Worm (Caenorhabditis elegans) whole organism, late embryonic: ENCODE data around the gene ung-1.

Source experiments
- K09A11.1 ChIP-seq: sonication (generic microtip); optimal IDR thresholded peaks from 2 replicates; lab custom pipeline; 2017; ENCODE audit warnings: antibody characterized with exemption, mild to moderate bottlenecking, missing genetic modification characterization, missing compliant biosample characterization; ENCODE audit not compliant: insufficient read depth
- ahr-1 ChIP-seq: sonication (generic microtip); optimal IDR thresholded peaks from 2 replicates; lab custom pipeline; 2016; ENCODE audit warnings: missing genetic modification characterization, missing compliant biosample characterization
- ceh-14 ChIP-seq: sonication (generic microtip); optimal IDR thresholded peaks from 2 replicates; lab custom pipeline; 2016; ENCODE audit warnings: missing genotype, missing genetic modification characterization, missing compliant biosample characterization
- ceh-18 ChIP-seq: sonication (generic microtip); optimal IDR thresholded peaks from 2 replicates; lab custom pipeline; 2016; ENCODE audit warnings: missing genetic modification characterization, missing compliant biosample characterization
- ceh-19 ChIP-seq: fragments of 200-800 bp; sonication (Bioruptor generic); optimal IDR thresholded peaks from 2 replicates; lab custom pipeline; 2018; ENCODE audit warnings: mild to moderate bottlenecking, missing genetic modification characterization, missing compliant biosample characterization
- ceh-22 ChIP-seq: sonication (generic microtip); optimal IDR thresholded peaks from 2 replicates; lab custom pipeline; 2017; ENCODE audit warnings: missing biosample characterization, missing genetic modification characterization
- ceh-30 ChIP-seq: fragments of 150-350 bp; optimal IDR thresholded peaks from 2 replicates; lab custom pipeline; 2014; ENCODE audit warnings: missing biosample characterization, missing genetic modification characterization
- ceh-31 ChIP-seq: sonication (generic microtip); optimal IDR thresholded peaks from 2 replicates; lab custom pipeline; 2016; ENCODE audit warnings: missing genetic modification characterization, missing compliant biosample characterization
- ceh-34 ChIP-seq: sonication (generic microtip); optimal IDR thresholded peaks from 2 replicates; lab custom pipeline; 2016; ENCODE audit warnings: mild to moderate bottlenecking, missing genetic modification characterization, missing compliant biosample characterization
- ceh-48 ChIP-seq: sonication (generic microtip); optimal IDR thresholded peaks from 2 replicates; lab custom pipeline; 2016; ENCODE audit warnings: missing genetic modification characterization, inconsistent platforms, missing compliant biosample characterization
- che-1 ChIP-seq: sonication (generic microtip); optimal IDR thresholded peaks from 2 replicates; lab custom pipeline; 2016; ENCODE audit warnings: mild to moderate bottlenecking, missing genetic modification characterization, missing compliant biosample characterization
- dmd-4 ChIP-seq: sonication (generic microtip); optimal IDR thresholded peaks from 2 replicates; lab custom pipeline; 2016; ENCODE audit warnings: borderline replicate concordance, missing genetic modification characterization, missing compliant biosample characterization
- dve-1 ChIP-seq: sonication (generic microtip); optimal IDR thresholded peaks from 2 replicates; lab custom pipeline; 2017; ENCODE audit warnings: antibody characterized with exemption, mild to moderate bottlenecking, missing genetic modification characterization, missing compliant biosample characterization
- elt-2 ChIP-seq: sonication (generic microtip); optimal IDR thresholded peaks from 2 replicates; lab custom pipeline; 2016; ENCODE audit warnings: missing genetic modification reagents, missing genetic modification characterization, missing compliant biosample characterization
- elt-4 ChIP-seq: sonication (generic microtip); optimal IDR thresholded peaks from 2 replicates; lab custom pipeline; 2016; ENCODE audit warnings: missing genetic modification characterization, missing compliant biosample characterization
- eyg-1 ChIP-seq: sonication (generic microtip); optimal IDR thresholded peaks from 2 replicates; lab custom pipeline; 2016; ENCODE audit warnings: missing genotype, missing genetic modification characterization, missing compliant biosample characterization
- fax-1 ChIP-seq: sonication (generic microtip); optimal IDR thresholded peaks from 2 replicates; lab custom pipeline; 2016; ENCODE audit warnings: missing genotype, missing genetic modification characterization, missing compliant biosample characterization
- hlh-13 ChIP-seq: fragments of 200-800 bp; sonication (Bioruptor generic); optimal IDR thresholded peaks from 2 replicates; lab custom pipeline; 2018; ENCODE audit warnings: mild to moderate bottlenecking, missing genetic modification characterization, missing compliant biosample characterization
- hlh-30 ChIP-seq: sonication (generic microtip); optimal IDR thresholded peaks from 2 replicates; lab custom pipeline; 2017; ENCODE audit warnings: antibody characterized with exemption, missing genetic modification characterization, missing compliant biosample characterization; ENCODE audit not compliant: insufficient read depth
- hlh-6 ChIP-seq: sonication (generic microtip); optimal IDR thresholded peaks from 2 replicates; lab custom pipeline; 2016; ENCODE audit warnings: missing genotype, missing genetic modification characterization, missing compliant biosample characterization
- hlh-8 ChIP-seq: sonication (generic microtip); optimal IDR thresholded peaks from 2 replicates; lab custom pipeline; 2016; ENCODE audit warnings: missing genotype, missing genetic modification characterization, missing compliant biosample characterization
- lin-11 ChIP-seq: fragments of 200-800 bp; sonication (Bioruptor generic); optimal IDR thresholded peaks from 2 replicates; lab custom pipeline; 2018; ENCODE audit warnings: mild to moderate bottlenecking, missing genetic modification characterization, missing compliant biosample characterization
- nfya-1 ChIP-seq: sonication (generic microtip); optimal IDR thresholded peaks from 2 replicates; lab custom pipeline; 2017; ENCODE audit warnings: missing genetic modification characterization, mild to moderate bottlenecking, missing compliant biosample characterization, antibody characterized with exemption, moderate library complexity
- nhr-232 ChIP-seq: sonication (generic microtip); optimal IDR thresholded peaks from 2 replicates; lab custom pipeline; 2016; ENCODE audit warnings: missing genetic modification characterization, missing compliant biosample characterization
- npax-4 ChIP-seq: sonication (generic microtip); optimal IDR thresholded peaks from 2 replicates; lab custom pipeline; 2016; ENCODE audit warnings: missing genetic modification characterization, missing compliant biosample characterization
- pax-1 ChIP-seq: fragments of 150-350 bp; optimal IDR thresholded peaks from 2 replicates; lab custom pipeline; 2014; ENCODE audit warnings: missing biosample characterization, missing genetic modification characterization
- pha-2 ChIP-seq: sonication (generic microtip); optimal IDR thresholded peaks from 2 replicates; lab custom pipeline; 2017; ENCODE audit warnings: mild to moderate bottlenecking, missing genetic modification characterization, missing compliant biosample characterization
- pha-4 ChIP-seq: fragments of 150-350 bp; optimal IDR thresholded peaks from 2 replicates; lab custom pipeline; 2018; ENCODE audit warnings: missing biosample characterization, missing genetic modification reagents, missing genetic modification characterization
- sdc-2 ChIP-seq: sonication (generic microtip); optimal IDR thresholded peaks from 2 replicates; lab custom pipeline; 2016; ENCODE audit warnings: missing genotype, missing genetic modification characterization, missing compliant biosample characterization
- sox-2 ChIP-seq: fragments of 200-800 bp; sonication (Bioruptor generic); IDR thresholded peaks from 2 replicates; pipeline ENCODE4 v1.3.6; 2022; ENCODE audit warnings: missing genetic modification reagents, missing genetic modification characterization, missing compliant biosample characterization
- sox-4 ChIP-seq: sonication (generic microtip); optimal IDR thresholded peaks from 2 replicates; lab custom pipeline; 2017; ENCODE audit warnings: mild to moderate bottlenecking, missing genetic modification characterization, inconsistent platforms, missing compliant biosample characterization
- tbx-2 ChIP-seq: sonication (generic microtip); optimal IDR thresholded peaks from 2 replicates; lab custom pipeline; 2016; ENCODE audit warnings: missing genetic modification characterization, missing compliant biosample characterization
- tbx-7 ChIP-seq: sonication (generic microtip); optimal IDR thresholded peaks from 2 replicates; lab custom pipeline; 2016; ENCODE audit warnings: missing genotype, missing genetic modification characterization, missing compliant biosample characterization
- ttx-3 ChIP-seq: sonication (generic microtip); optimal IDR thresholded peaks from 2 replicates; lab custom pipeline; 2016; ENCODE audit warnings: missing genetic modification reagents, missing genetic modification characterization, missing compliant biosample characterization
- unc-3 ChIP-seq, 2 experiments: fragments of 200-800 bp in 1 of 2; sonication (Bioruptor generic) in 1 of 2; sonication (generic microtip) in 1 of 2; conservative IDR thresholded peaks in 1 of 2; optimal IDR thresholded peaks in 1 of 2; 2 replicates each; pipeline versions ENCODE4 v1.3.6 to Lab custom; 2016 to 2022; ENCODE audit warnings: missing compliant biosample characterization in 2 of 2, missing genetic modification characterization in 2 of 2, missing genetic modification reagents in 1 of 2
- unc-42 ChIP-seq: sonication (generic microtip); optimal IDR thresholded peaks from 2 replicates; lab custom pipeline; 2016; ENCODE audit warnings: missing genotype, missing genetic modification characterization, missing compliant biosample characterization
- unc-55 ChIP-seq: sonication (generic microtip); optimal IDR thresholded peaks from 2 replicates; lab custom pipeline; 2017; ENCODE audit warnings: missing biosample characterization, missing genetic modification reagents, missing genetic modification characterization
- unc-86 ChIP-seq: sonication (generic microtip); optimal IDR thresholded peaks from 2 replicates; lab custom pipeline; 2016; ENCODE audit warnings: missing genetic modification characterization, missing compliant biosample characterization
- ztf-16 ChIP-seq: sonication (generic microtip); optimal IDR thresholded peaks from 2 replicates; lab custom pipeline; 2017; ENCODE audit warnings: missing genetic modification characterization, missing compliant biosample characterization

The ung-1 gene

DNA sequence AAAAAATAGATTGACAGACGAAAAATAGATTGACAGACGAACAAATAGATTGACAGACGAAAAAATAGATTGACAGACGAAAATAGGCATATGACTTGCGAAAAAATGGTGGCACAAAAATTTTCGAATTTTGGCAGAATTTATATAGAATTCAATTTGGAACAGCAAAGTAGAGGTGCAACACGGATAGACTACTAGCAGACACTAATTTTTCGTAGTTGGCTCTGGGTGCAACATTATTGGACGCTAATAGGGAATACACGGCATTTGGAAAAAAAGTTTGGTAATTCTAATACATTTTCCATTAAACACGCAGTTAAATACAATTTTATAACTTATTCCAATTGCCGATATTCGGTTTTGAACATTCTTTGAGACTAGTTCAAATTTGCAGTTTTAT lies 35.4 kb upstream of the ung-1 start:
- TF ChIP-seq ceh-48 (no peak), lin-11 (tag; lab: Kevin White, UChicago) (no peak), sdc-2 (tag; lab: Kevin White, UChicago) (no peak), unc-3 (GFP tag; conservative IDR thresholded peaks at IDR 0.05; lab: Robert Waterston, UW) (no peak), unc-3 (tag; optimal IDR thresholded peaks at IDR 0.05; lab: Kevin White, UChicago) (no peak), ceh-34 (no peak), pax-1 (tag; lab: Kevin White, UChicago) (no peak), unc-86 (no peak), hlh-30 (tag; lab: Kevin White, UChicago) (no peak), che-1 (tag; lab: Kevin White, UChicago) (no peak), tbx-2 (tag; lab: Kevin White, UChicago) (no peak), npax-4 (tag; lab: Kevin White, UChicago) (no peak), pha-2 (tag; lab: Kevin White, UChicago) (no peak), ceh-30 (tag; lab: Kevin White, UChicago) (no peak), nhr-232 (tag; lab: Kevin White, UChicago) (no peak), K09A11.1 (tag; lab: Kevin White, UChicago) (no peak), hlh-6 (tag; lab: Kevin White, UChicago) (no peak), ttx-3 (tag; lab: Kevin White, UChicago) (no peak), pha-4 (tag; lab: Kevin White, UChicago) (no peak), eyg-1 (tag; lab: Kevin White, UChicago) (no peak), ahr-1 (tag; lab: Kevin White, UChicago) (no peak)

DNA sequence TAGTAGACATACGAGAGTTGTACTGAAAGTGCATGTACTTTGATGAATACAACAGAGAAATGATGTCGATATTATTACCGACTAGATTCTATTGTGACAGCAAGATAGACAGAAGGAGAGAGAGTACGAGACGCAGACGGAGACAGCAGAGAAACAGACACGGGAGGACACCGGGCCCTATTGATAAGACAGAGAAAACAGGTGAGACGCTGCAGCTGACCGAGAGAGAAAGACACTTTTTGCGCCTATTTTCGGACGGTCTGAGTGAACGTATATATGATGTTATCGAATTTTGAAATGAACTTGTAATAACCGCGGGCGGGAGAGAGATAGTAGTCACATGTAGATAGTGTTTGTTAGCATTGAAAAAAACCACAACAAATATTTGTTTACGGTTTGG lies 29.4 kb upstream of the ung-1 start:
- no peak for TF ChIP-seq unc-86
- no peak for TF ChIP-seq hlh-13
- TF ChIP-seq unc-42 (tag; lab: Kevin White, UChicago), result no peak
- TF ChIP-seq ceh-19 (GFP tag; lab: Kevin White, UChicago), result no peak
- TF ChIP-seq elt-2 (tag; lab: Kevin White, UChicago), result peak; percentile 62
- no peak for TF ChIP-seq elt-4 (tag; lab: Kevin White, UChicago)
- no peak for TF ChIP-seq K09A11.1 (tag; lab: Kevin White, UChicago)
- no peak for TF ChIP-seq ceh-31
- no peak for TF ChIP-seq fax-1
- no peak for TF ChIP-seq hlh-8
- no peak for TF ChIP-seq unc-55 (GFP tag; lab: Kevin White, UChicago)
- no peak for TF ChIP-seq sox-2
- peak; percentile 12 for TF ChIP-seq hlh-30 (tag; lab: Kevin White, UChicago)
- TF ChIP-seq dve-1 (tag; lab: Kevin White, UChicago), result no peak
- TF ChIP-seq che-1 (tag; lab: Kevin White, UChicago), result no peak
- peak; percentile 41 for TF ChIP-seq nfya-1 (tag; lab: Kevin White, UChicago)

DNA sequence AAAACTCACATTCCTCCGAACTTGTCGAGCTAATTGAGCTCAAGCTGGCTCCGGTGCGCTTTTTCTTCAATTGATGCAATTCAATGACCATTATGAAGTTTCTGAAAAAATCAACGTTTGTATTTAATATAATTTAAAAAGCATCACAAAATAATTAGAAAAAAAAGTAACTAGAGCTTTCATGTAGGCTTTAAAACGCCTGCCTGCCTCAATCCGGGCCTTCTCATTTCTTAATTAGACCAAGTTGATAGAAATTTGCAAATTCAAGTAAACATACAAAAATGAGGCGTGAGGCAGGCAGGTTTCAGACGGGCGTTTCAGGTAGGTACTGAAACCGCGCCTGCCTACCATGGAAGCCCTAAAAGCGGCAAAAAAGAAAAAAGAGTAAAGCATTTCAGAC lies 29.0 kb upstream of the ung-1 start, which contains the start of gene Y56A3A.33:
Y56A3A.33 (minus strand) TSS at position 101 of the 400 bp plus-strand sequence.
- TF ChIP-seq dmd-4 (tag; lab: Kevin White, UChicago), result no peak
- TF ChIP-seq tbx-7 (tag; lab: Kevin White, UChicago), result no peak
- TF ChIP-seq npax-4 (tag; lab: Kevin White, UChicago), result no peak
- TF ChIP-seq ceh-48, result no peak
- TF ChIP-seq unc-42 (tag; lab: Kevin White, UChicago), result no peak
- TF ChIP-seq unc-55 (GFP tag; lab: Kevin White, UChicago), result no peak
- no peak for TF ChIP-seq ceh-14
- no peak for TF ChIP-seq ztf-16 (tag; lab: Kevin White, UChicago)
- no peak for TF ChIP-seq K09A11.1 (tag; lab: Kevin White, UChicago)
- no peak for TF ChIP-seq hlh-13
- TF ChIP-seq ceh-22 (tag; lab: Kevin White, UChicago), result no peak
- no peak for TF ChIP-seq sox-4 (tag; lab: Kevin White, UChicago)
- no peak for TF ChIP-seq ceh-18 (tag; lab: Kevin White, UChicago)
- TF ChIP-seq, all 69 proteins: peak for 0
